Worm (Caenorhabditis elegans) whole organism, dauer: Measurements from ENCODE around the gene sqv-3.

Source experiments
- unc-62 ChIP-seq: sonication (generic microtip); optimal IDR thresholded peaks from 2 replicates; lab custom pipeline; 2017; ENCODE audit warnings: missing biosample characterization, missing genetic modification reagents, missing genetic modification characterization

The sqv-3 gene

ce11 chrIII:9745333-9745897, 34.7 kb downstream of the sqv-3 start:
- TF ChIP-seq unc-62 = no peak

ce11 chrIII:9744525-9744924, 35.6 kb downstream of the sqv-3 start:
- TF ChIP-seq unc-62 = no peak

DNA sequence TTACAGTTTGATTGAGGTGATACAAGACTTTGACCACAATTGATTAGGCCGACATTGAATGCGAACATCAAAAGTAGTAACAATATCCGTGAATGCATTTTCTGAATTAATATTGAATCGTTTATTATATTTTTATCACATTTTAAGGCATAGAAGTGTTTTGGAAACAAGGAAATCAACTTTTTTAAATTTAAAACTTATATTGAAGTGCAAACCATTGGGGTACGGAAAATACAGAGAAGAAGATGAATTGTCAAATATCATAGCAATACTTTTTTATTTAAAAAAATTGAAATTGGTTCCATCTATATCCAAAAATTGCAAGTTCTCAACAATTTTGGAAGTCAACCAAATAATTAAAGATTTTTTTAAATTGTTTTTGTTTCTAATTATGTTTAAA, 36.9 kb downstream of the sqv-3 start, which contains the start of gene T05G5.1:
T05G5.1 (minus strand) TSS at position 101 of the 400 bp plus-strand sequence.
- no peak for TF ChIP-seq unc-62

- no peak for TF ChIP-seq unc-62
Measured at ce11 chrIII:9741985-9742384, 38.2 kb downstream of the sqv-3 start.

- no peak for TF ChIP-seq unc-62
Measured at ce11 chrIII:9740663-9741062, 39.5 kb downstream of the sqv-3 start.

- TF ChIP-seq unc-62 = no peak
Measured at ce11 chrIII:9738954-9739353, 41.2 kb downstream of the sqv-3 start, which contains the start of gene hlh-4. Gene hlh-4 (minus strand): TSS chrIII:9739054.

- TF ChIP-seq unc-62 = no peak
Measured at ce11 chrIII:9735857-9736256, 44.3 kb downstream of the sqv-3 start, which contains the start of gene dao-6. Gene dao-6 (minus strand): TSS chrIII:9736201.

DNA sequence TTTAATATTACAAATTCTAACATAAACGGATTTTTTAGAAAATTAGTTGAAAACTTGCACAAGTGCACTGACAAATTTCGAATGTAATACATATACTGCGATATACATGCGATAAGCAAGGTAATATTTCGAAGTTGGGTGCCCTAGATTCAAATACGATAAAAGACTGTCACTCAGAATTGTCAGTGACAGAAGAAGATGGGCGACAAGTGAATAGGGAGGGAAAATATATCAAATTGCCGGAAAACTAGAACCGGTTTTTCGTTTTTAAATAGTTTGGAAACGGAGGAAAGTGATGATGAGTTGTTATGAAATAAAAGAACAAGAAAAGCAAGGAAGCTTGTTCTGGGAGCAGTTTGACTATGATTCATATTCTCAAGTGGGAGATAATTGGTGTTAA, 46.1 kb downstream of the sqv-3 start:
- no peak for TF ChIP-seq unc-62

DNA sequence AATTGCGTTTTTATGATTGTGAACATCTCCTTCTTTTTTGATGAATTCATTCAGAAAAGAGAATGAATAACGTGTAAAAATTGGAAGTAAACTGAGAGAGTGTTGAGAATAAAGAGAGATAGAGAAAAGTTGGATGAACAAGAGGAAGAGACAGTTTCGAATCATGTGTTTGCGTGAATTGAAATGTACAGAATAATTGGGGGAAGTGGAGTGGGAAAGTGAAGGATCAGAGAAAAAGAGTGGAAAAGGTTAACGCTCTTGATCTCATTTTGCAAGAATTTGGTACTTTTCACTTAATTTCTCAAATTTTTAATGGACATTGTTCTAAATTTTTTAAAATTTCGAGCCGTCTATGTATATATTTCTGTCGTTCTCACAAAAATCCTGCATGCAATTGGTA, 46.8 kb downstream of the sqv-3 start:
- no peak for TF ChIP-seq unc-62

DNA sequence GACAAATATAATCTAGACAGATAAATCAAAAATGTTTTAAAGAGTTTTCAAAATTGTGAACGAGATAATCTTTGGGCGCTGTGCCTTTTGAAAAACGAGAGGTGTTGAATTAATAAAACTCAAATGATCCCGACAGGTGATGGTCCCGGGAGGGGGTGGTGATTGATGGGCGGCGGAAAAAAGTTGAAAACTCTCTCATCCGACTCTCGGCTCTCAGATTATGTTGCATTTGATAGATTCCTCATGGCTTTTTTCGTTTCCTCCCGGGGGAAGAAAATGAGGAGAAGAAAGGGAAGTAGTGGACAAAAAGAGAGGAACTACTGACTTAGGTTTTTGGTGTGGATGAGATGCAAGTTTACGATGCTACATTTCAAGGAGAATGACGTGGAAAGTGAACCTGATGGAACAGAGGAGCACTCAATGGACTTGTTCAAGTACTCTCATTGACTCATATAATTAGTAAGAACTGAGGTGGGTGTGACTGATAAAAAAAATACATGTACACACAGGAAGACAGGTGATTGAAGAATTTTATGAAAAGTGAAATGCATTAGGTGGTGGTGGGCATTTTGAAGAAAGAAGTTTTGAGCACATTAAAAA, 48.7 kb downstream of the sqv-3 start:
- TF ChIP-seq unc-62 = no peak

DNA sequence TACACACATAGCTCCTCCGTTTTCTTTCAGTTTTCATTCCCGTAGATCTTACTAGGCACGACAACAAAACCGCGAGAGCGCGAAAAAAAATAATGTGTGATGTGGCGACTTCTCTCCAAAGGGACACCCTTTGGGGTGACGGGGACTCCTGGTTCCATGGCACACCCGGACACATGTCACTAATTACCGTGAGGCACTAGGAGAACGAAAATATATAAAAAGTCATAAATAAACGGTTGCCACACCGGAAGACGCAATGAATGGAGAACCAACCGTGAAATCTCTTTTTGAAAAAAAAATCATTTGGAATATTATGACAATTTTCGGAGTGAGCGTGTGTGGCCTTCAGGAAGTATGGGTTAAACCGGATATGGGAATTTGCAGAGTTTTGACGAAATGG, 49.7 kb downstream of the sqv-3 start:
- no peak for TF ChIP-seq unc-62
